Fruit fly (Drosophila melanogaster): ENCODE data around the gene CRAT.

- TF ChIP-seq CG33017 (tag; optimal IDR thresholded peaks at IDR 0.05): no peak
- TF ChIP-seq Hr96 (GFP tag; optimal IDR thresholded peaks at IDR 0.05): no peak
- no peak for TF ChIP-seq CG14711 (tag; optimal IDR thresholded peaks at IDR 0.05)
- TF ChIP-seq CG7045 (GFP tag; optimal IDR thresholded peaks at IDR 0.05): no peak
- TF ChIP-seq CG7101 (tag; optimal IDR thresholded peaks at IDR 0.05): no peak
- TF ChIP-seq Crg-1 (GFP tag; optimal IDR thresholded peaks at IDR 0.05): no peak
These were observed 46.0 kb downstream of the CRAT start, which contains the start of gene Osi18 for dm6 chr3R:6329774-6330298.
